Fruit fly (Drosophila melanogaster): ENCODE data around the gene Corp.

- no peak for TF ChIP-seq psq (optimal IDR thresholded peaks at IDR 0.05)
- no peak for TF ChIP-seq Myc (optimal IDR thresholded peaks at IDR 0.05)
These were observed 39.8 kb downstream of the Corp start for dm6 chrX:8231241-8232028.
